Fruit fly (Drosophila melanogaster) whole organism: Measurements from ENCODE around the gene Sgf11.

Experiments
- CG8478 ChIP-seq: fragments of >200 bp; optimal IDR thresholded peaks from 2 replicates; lab custom pipeline; 2018; ENCODE audit warnings: inconsistent platforms
- Dll ChIP-seq: fragments of >200 bp; optimal IDR thresholded peaks from 2 replicates; lab custom pipeline; 2017
- pan ChIP-seq: fragments of >200 bp; optimal IDR thresholded peaks from 2 replicates; lab custom pipeline; 2017
- usp ChIP-seq: fragments of >200 bp; optimal IDR thresholded peaks from 2 replicates; lab custom pipeline; 2017; ENCODE audit warnings: missing biosample characterization, missing genetic modification characterization, mixed read lengths

dm6 chr3L:18638043-18638442 is 43.6 kb downstream of the Sgf11 start:
- TF ChIP-seq pan (lab: Kevin White, UChicago): no peak
- TF ChIP-seq Dll (lab: Kevin White, UChicago): no peak
- TF ChIP-seq usp (GFP tag; lab: Kevin White, UChicago): no peak
- TF ChIP-seq CG8478 (lab: Kevin White, UChicago): no peak
